Worm (Caenorhabditis elegans): ENCODE results near the gene Y42A5A.1.

Y42A5A.1 gene

DNA sequence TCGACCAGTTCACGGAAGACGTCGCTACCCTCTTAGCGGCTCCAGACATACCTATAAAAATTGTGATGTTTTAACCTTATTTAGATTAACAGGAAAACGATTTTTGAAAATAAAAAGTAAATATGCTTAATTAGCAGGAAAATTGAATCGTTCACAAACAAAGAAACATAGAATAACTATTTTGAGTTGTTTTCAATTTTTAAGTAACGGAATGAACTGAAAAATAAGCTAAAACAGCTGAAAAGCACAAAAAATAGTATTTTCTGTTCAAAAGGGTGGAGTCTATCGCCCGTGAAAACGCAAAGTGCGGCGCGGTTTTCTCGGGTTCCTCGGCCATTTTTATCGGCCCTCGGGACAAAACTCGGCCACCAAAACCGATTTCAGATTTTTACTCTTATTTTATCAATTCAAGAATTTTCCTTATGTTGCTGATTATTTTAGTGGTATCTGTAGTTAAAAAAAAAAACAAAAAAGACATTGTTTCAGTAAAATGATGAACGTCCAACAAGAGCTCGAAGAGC, 36.1 kb downstream of the Y42A5A.1 start, which contains the start of the genes atp-5 and lmtr-3 (continued):
- TF ChIP-seq ceh-40 (GFP tag; IDR thresholded peaks at IDR 0.05) (no peak), dpl-1 (GFP tag; optimal IDR thresholded peaks at IDR 0.05) (no peak), egrh-3 (GFP tag; IDR thresholded peaks at IDR 0.05) (peak; percentile 67), hlh-12 (tag; optimal IDR thresholded peaks at IDR 0.05) (no peak), madf-8 (GFP tag; conservative IDR thresholded peaks at IDR 0.05) (peak; percentile 20; the same call in 1 of the 2 replicates), lin-26 (GFP tag; IDR thresholded peaks at IDR 0.05) (peak; percentile 33; the same call in 1 of the 2 replicates), ztf-26 (tag; optimal IDR thresholded peaks at IDR 0.05) (no peak), Y56A3A.18 (GFP tag; IDR thresholded peaks at IDR 0.05) (no peak), F23B12.7 (tag; optimal IDR thresholded peaks at IDR 0.05; ENCODE audit: insufficient read depth) (peak; percentile 34), ceh-27 (GFP tag; optimal IDR thresholded peaks at IDR 0.05) (peak; percentile 89), Y53F4B.3 (GFP tag; IDR thresholded peaks at IDR 0.05) (no peak), lin-54 (GFP tag; optimal IDR thresholded peaks at IDR 0.05) (peak; percentile 67), F37B4.10 (GFP tag; IDR thresholded peaks at IDR 0.05) (no peak), ama-1 (optimal IDR thresholded peaks at IDR 0.05) (no peak), ama-1 (GFP tag; optimal IDR thresholded peaks at IDR 0.05) (no peak), xnd-1 (tag; optimal IDR thresholded peaks at IDR 0.05) (no peak), efl-1 (GFP tag; optimal IDR thresholded peaks at IDR 0.05) (peak; percentile 37), cebp-2 (GFP tag; IDR thresholded peaks at IDR 0.05) (no peak), D2030.7 (GFP tag; IDR thresholded peaks at IDR 0.05) (peak; percentile 85), let-607 (tag; optimal IDR thresholded peaks at IDR 0.05) (no peak), lin-40 (tag; optimal IDR thresholded peaks at IDR 0.05) (peak; percentile 28), F49E8.2 (tag; optimal IDR thresholded peaks at IDR 0.05; ENCODE audit: insufficient read depth) (peak; percentile 0), nhr-27 (tag; optimal IDR thresholded peaks at IDR 0.05) (no peak), F22D6.2 (tag; optimal IDR thresholded peaks at IDR 0.05) (no peak), B0336.3 (GFP tag; IDR thresholded peaks at IDR 0.05) (no peak), F52B5.7 (tag; optimal IDR thresholded peaks at IDR 0.05) (no peak), F57A8.1 (GFP tag; optimal IDR thresholded peaks at IDR 0.05) (no peak), zim-3 (tag; optimal IDR thresholded peaks at IDR 0.05) (peak; percentile 28), ceh-91 (GFP tag; IDR thresholded peaks at IDR 0.05) (peak; percentile 56), snpc-1.3 (tag; optimal IDR thresholded peaks at IDR 0.05; ENCODE audit: insufficient read depth) (peak; percentile 68), nhr-179 (tag; optimal IDR thresholded peaks at IDR 0.05) (no peak), lir-1 (GFP tag; conservative IDR thresholded peaks at IDR 0.05) (peak; percentile 65; the same call in 1 of the 2 replicates), nfya-2 (GFP tag; IDR thresholded peaks at IDR 0.05) (no peak), unc-62 (GFP tag; optimal IDR thresholded peaks at IDR 0.05) (no peak), pha-4 (tag; optimal IDR thresholded peaks at IDR 0.05) (no peak), him-1 (tag; optimal IDR thresholded peaks at IDR 0.05) (peak; percentile 4), ZK185.1 (tag; optimal IDR thresholded peaks at IDR 0.05; ENCODE audit: poor library complexity, severe bottlenecking) (peak; percentile 95), let-526 (GFP tag; IDR thresholded peaks at IDR 0.05) (peak; percentile 91), F55B11.4 (tag; optimal IDR thresholded peaks at IDR 0.05; ENCODE audit: borderline replicate concordance, insufficient read depth) (no peak), mxl-1 (tag; optimal IDR thresholded peaks at IDR 0.05) (no peak), tbp1 (GFP tag; optimal IDR thresholded peaks at IDR 0.05) (peak; percentile 47), ets-4 (GFP tag; optimal IDR thresholded peaks at IDR 0.05) (no peak), ztf-22 (GFP tag; optimal IDR thresholded peaks at IDR 0.05) (no peak), C17E4.6 (GFP tag; IDR thresholded peaks at IDR 0.05) (no peak), nhr-90 (tag; optimal IDR thresholded peaks at IDR 0.05) (no peak), atf-7 (tag; optimal IDR thresholded peaks at IDR 0.05) (no peak), ceh-79 (tag; optimal IDR thresholded peaks at IDR 0.05) (no peak), ztf-28 (GFP tag; IDR thresholded peaks at IDR 0.05) (peak; percentile 88), dpff-1 (tag; optimal IDR thresholded peaks at IDR 0.05) (no peak)

Measured in whole organism, young adult.